Fruit fly (Drosophila melanogaster): Measurements from ENCODE around the gene Cpr92F.

The Cpr92F gene

dm6 chr3R:20633984-20634446 lies 35.4 kb upstream of the Cpr92F start (continued):
- TF ChIP-seq Drgx (GFP tag; IDR thresholded peaks at IDR 0.05) (peak; percentile 64), CG15514 (GFP tag; optimal IDR thresholded peaks at IDR 0.05) (no peak), CG2129 (GFP tag; IDR thresholded peaks at IDR 0.05; ENCODE audit: partially characterized antibody) (no peak), sisA (GFP tag; IDR thresholded peaks at IDR 0.05) (peak; percentile 70), nau (GFP tag; optimal IDR thresholded peaks at IDR 0.05) (no peak), CG4730 (GFP tag; IDR thresholded peaks at IDR 0.05) (peak; percentile 64), CG8290 (GFP tag; optimal IDR thresholded peaks at IDR 0.05) (no peak), CG8290 (tag; optimal IDR thresholded peaks at IDR 0.05) (no peak), cg (GFP tag; optimal IDR thresholded peaks at IDR 0.05) (no peak), MESR4 (GFP tag; optimal IDR thresholded peaks at IDR 0.05) (no peak), dmrt11E (tag; optimal IDR thresholded peaks at IDR 0.05) (peak; percentile 63), CG6272 (GFP tag; IDR thresholded peaks at IDR 0.05) (peak; percentile 23; the same call in 1 of the 2 replicates), D (optimal IDR thresholded peaks at IDR 0.05) (no peak), D (GFP tag; optimal IDR thresholded peaks at IDR 0.05) (peak; percentile 42), sr (GFP tag; IDR thresholded peaks at IDR 0.05) (no peak), Fer1 (GFP tag; optimal IDR thresholded peaks at IDR 0.05) (peak; percentile 78), Ets97D (GFP tag; optimal IDR thresholded peaks at IDR 0.05) (peak; percentile 25), btn (GFP tag; optimal IDR thresholded peaks at IDR 0.05) (no peak), CG12104 (GFP tag; optimal IDR thresholded peaks at IDR 0.05) (peak; percentile 34), org-1 (GFP tag; optimal IDR thresholded peaks at IDR 0.05) (no peak), eyg (GFP tag; optimal IDR thresholded peaks at IDR 0.05) (peak; percentile 30), CG12219 (GFP tag; optimal IDR thresholded peaks at IDR 0.05) (no peak), onecut (GFP tag; IDR thresholded peaks at IDR 0.05) (peak; percentile 31; the same call in 1 of the 2 replicates), nmo (GFP tag; optimal IDR thresholded peaks at IDR 0.05) (no peak), CG10267 (tag; optimal IDR thresholded peaks at IDR 0.05) (no peak), mld (GFP tag; IDR thresholded peaks at IDR 0.05; ENCODE audit: partially characterized antibody) (no peak), kni (GFP tag; optimal IDR thresholded peaks at IDR 0.05) (no peak), CG17361 (GFP tag; IDR thresholded peaks at IDR 0.05) (no peak), NFAT (GFP tag; IDR thresholded peaks at IDR 0.05) (peak; percentile 42; the same call in 1 of the 2 replicates), Deaf1 (tag; optimal IDR thresholded peaks at IDR 0.05) (no peak), CG34224 (GFP tag; IDR thresholded peaks at IDR 0.05; ENCODE audit: partially characterized antibody) (no peak), CG11695 (GFP tag; IDR thresholded peaks at IDR 0.05) (peak; percentile 69; the same call in 1 of the 3 replicates), CG17359 (tag; optimal IDR thresholded peaks at IDR 0.05) (no peak), Sox100B (GFP tag; optimal IDR thresholded peaks at IDR 0.05) (no peak), Dll (GFP tag; IDR thresholded peaks at IDR 0.05; ENCODE audit: partially characterized antibody) (no peak), croc (GFP tag; conservative IDR thresholded peaks at IDR 0.05) (peak; percentile 33; the same call in 2 of the 3 replicates), CG12299 (tag; optimal IDR thresholded peaks at IDR 0.05) (peak; percentile 54), CG6689 (GFP tag; IDR thresholded peaks at IDR 0.05) (peak; percentile 59; the same call in 1 of the 2 replicates), CG2199 (GFP tag; IDR thresholded peaks at IDR 0.05) (peak; percentile 29; the same call in 1 of the 3 replicates), ttk (GFP tag; IDR thresholded peaks at IDR 0.05) (peak; percentile 53), Nf-YB (GFP tag; optimal IDR thresholded peaks at IDR 0.05) (no peak), tna (GFP tag; IDR thresholded peaks at IDR 0.05; ENCODE audit: partially characterized antibody) (no peak), Hmr (GFP tag; optimal IDR thresholded peaks at IDR 0.05) (no peak), sens-2 (GFP tag; IDR thresholded peaks at IDR 0.05) (no peak), CoRest (tag; optimal IDR thresholded peaks at IDR 0.05) (no peak), ro (GFP tag; IDR thresholded peaks at IDR 0.05) (no peak), emc (GFP tag; optimal IDR thresholded peaks at IDR 0.05) (peak; percentile 4), Hr51 (GFP tag; optimal IDR thresholded peaks at IDR 0.05) (peak in 1 of 2 experiments; percentile 55), crc (GFP tag; optimal IDR thresholded peaks at IDR 0.05) (peak; percentile 58), vnd (GFP tag; IDR thresholded peaks at IDR 0.05; ENCODE audit: partially characterized antibody) (no peak)
